Fruit fly (Drosophila melanogaster): ENCODE measurements around the gene CG46394.

CG46394 gene

dm6 chr3L:11648410-11648809 is 48.2 kb downstream of the CG46394 start, which contains the start of the genes RIOK1 and Polr3H (continued):
- TF ChIP-seq nerfin-1 (tag; optimal IDR thresholded peaks at IDR 0.05): no peak
- no peak for TF ChIP-seq kay (GFP tag; optimal IDR thresholded peaks at IDR 0.05)
- peak; percentile 52 for TF ChIP-seq Dad (GFP tag; optimal IDR thresholded peaks at IDR 0.05)
- TF ChIP-seq gt (GFP tag; IDR thresholded peaks at IDR 0.05): no peak
- TF ChIP-seq CG15073 (GFP tag; optimal IDR thresholded peaks at IDR 0.05): no peak
- TF ChIP-seq Xbp1 (GFP tag; optimal IDR thresholded peaks at IDR 0.05): peak; percentile 79
- TF ChIP-seq hkb (optimal IDR thresholded peaks at IDR 0.05): no peak
- peak; percentile 77 for TF ChIP-seq hkb (GFP tag; IDR thresholded peaks at IDR 0.05)
- peak; percentile 61; the same call in 2 of the 3 replicates for TF ChIP-seq Aef1 (GFP tag; IDR thresholded peaks at IDR 0.05)
- peak; percentile 60 for TF ChIP-seq Antp (GFP tag; optimal IDR thresholded peaks at IDR 0.05)
- peak; percentile 3 for TF ChIP-seq CG14965 (GFP tag; optimal IDR thresholded peaks at IDR 0.05; ENCODE audit: borderline replicate concordance)
- TF ChIP-seq CG18011 (GFP tag; optimal IDR thresholded peaks at IDR 0.05): peak; percentile 59
- peak; percentile 54 for TF ChIP-seq CG9817 (tag; optimal IDR thresholded peaks at IDR 0.05)
- peak; percentile 68 for TF ChIP-seq CG17328 (GFP tag; IDR thresholded peaks at IDR 0.05)
- peak; percentile 61 for TF ChIP-seq Atf-2 (GFP tag; optimal IDR thresholded peaks at IDR 0.05)
- TF ChIP-seq pnt (GFP tag; optimal IDR thresholded peaks at IDR 0.05): peak; percentile 32
- TF ChIP-seq CG4282 (GFP tag; optimal IDR thresholded peaks at IDR 0.05): peak; percentile 14
- peak; percentile 34 for TF ChIP-seq CG1792 (GFP tag; optimal IDR thresholded peaks at IDR 0.05)
- TF ChIP-seq ap (GFP tag; IDR thresholded peaks at IDR 0.05): peak; percentile 42; the same call in 1 of the 2 replicates
- TF ChIP-seq CG4820 (GFP tag; optimal IDR thresholded peaks at IDR 0.05): peak; percentile 71
- TF ChIP-seq pho (GFP tag; optimal IDR thresholded peaks at IDR 0.05): peak; percentile 80
- peak; percentile 65 for TF ChIP-seq CG10654 (GFP tag; optimal IDR thresholded peaks at IDR 0.05)
- TF ChIP-seq crc (GFP tag; optimal IDR thresholded peaks at IDR 0.05): peak; percentile 70
- peak; percentile 29 for TF ChIP-seq trh (GFP tag; optimal IDR thresholded peaks at IDR 0.05)
- TF ChIP-seq CG30431 (GFP tag; optimal IDR thresholded peaks at IDR 0.05): peak; percentile 33
- TF ChIP-seq Chrac-16 (GFP tag; optimal IDR thresholded peaks at IDR 0.05): peak; percentile 75
- TF ChIP-seq toy (GFP tag; IDR thresholded peaks at IDR 0.05): no peak

Measured in whole organism, embryonic.